Worm (Caenorhabditis elegans) whole organism, young adult: ENCODE measurements around the gene T06E6.15.

Experiments used
- B0035.1 ChIP-seq: sonication (generic microtip); optimal IDR thresholded peaks from 2 replicates; lab custom pipeline; 2016; ENCODE audit warnings: missing genetic modification characterization, mild to moderate bottlenecking, missing compliant biosample characterization, missing genotype, missing genetic modification reagents
- B0261.1 ChIP-seq: sonication (generic microtip); optimal IDR thresholded peaks from 2 replicates; lab custom pipeline; 2016; ENCODE audit warnings: mild to moderate bottlenecking, missing genetic modification characterization, moderate library complexity, missing compliant biosample characterization
- F23B12.7 ChIP-seq: sonication (generic microtip); optimal IDR thresholded peaks from 2 replicates; lab custom pipeline; 2017; ENCODE audit warnings: missing genetic modification characterization, mild to moderate bottlenecking, missing compliant biosample characterization, antibody characterized with exemption, moderate library complexity; ENCODE audit not compliant: insufficient read depth
- F39B2.1 ChIP-seq: fragments of 200-800 bp; sonication (Bioruptor generic); IDR thresholded peaks from 2 replicates; pipeline ENCODE4 v1.3.6; 2022; ENCODE audit warnings: missing genetic modification reagents, missing genetic modification characterization, missing compliant biosample characterization
- F57A8.1 ChIP-seq: fragments of 200-800 bp; sonication (Bioruptor generic); optimal IDR thresholded peaks from 2 replicates; lab custom pipeline; 2018; ENCODE audit warnings: mild to moderate bottlenecking, missing genetic modification characterization, moderate library complexity, missing compliant biosample characterization
- K12H6.12 ChIP-seq: fragments of 200-800 bp; sonication (Bioruptor generic); optimal IDR thresholded peaks from 2 replicates; lab custom pipeline; 2018; ENCODE audit warnings: mild to moderate bottlenecking, missing genetic modification characterization, missing compliant biosample characterization
- aptf-2 ChIP-seq: fragments of 200-800 bp; sonication (Bioruptor generic); conservative IDR thresholded peaks from 2 replicates; pipeline ENCODE4 v1.3.6; 2022; ENCODE audit warnings: missing genetic modification reagents, missing genetic modification characterization, missing compliant biosample characterization
- attf-5 ChIP-seq: fragments of 200-800 bp; sonication (Bioruptor generic); optimal IDR thresholded peaks from 2 replicates; lab custom pipeline; 2018; ENCODE audit warnings: mild to moderate bottlenecking, missing genetic modification characterization, missing compliant biosample characterization
- attf-6 ChIP-seq: fragments of 200-800 bp; sonication (Bioruptor generic); IDR thresholded peaks from 2 replicates; pipeline ENCODE4 v1.3.6; 2022; ENCODE audit warnings: missing genetic modification reagents, missing genetic modification characterization, missing compliant biosample characterization
- ceh-58 ChIP-seq: fragments of 200-800 bp; sonication (Bioruptor generic); IDR thresholded peaks from 2 replicates; pipeline ENCODE4 v1.3.6; 2022; ENCODE audit warnings: missing genetic modification characterization, missing compliant biosample characterization
- ceh-79 ChIP-seq: sonication (generic microtip); optimal IDR thresholded peaks from 2 replicates; lab custom pipeline; 2017; ENCODE audit warnings: mild to moderate bottlenecking, missing genetic modification characterization, missing compliant biosample characterization
- dpff-1 ChIP-seq: sonication (generic microtip); optimal IDR thresholded peaks from 2 replicates; lab custom pipeline; 2017; ENCODE audit warnings: mild to moderate bottlenecking, missing genetic modification characterization, missing compliant biosample characterization
- dpl-1 ChIP-seq: fragments of 150-350 bp; optimal IDR thresholded peaks from 2 replicates; lab custom pipeline; 2014; ENCODE audit warnings: missing biosample characterization, missing genetic modification reagents, missing genetic modification characterization
- egl-18 ChIP-seq: fragments of 200-800 bp; sonication (Bioruptor generic); IDR thresholded peaks from 2 replicates; pipeline ENCODE4 v1.3.6; 2022; ENCODE audit warnings: missing genetic modification reagents, missing genetic modification characterization, missing compliant biosample characterization
- egrh-3 ChIP-seq: fragments of 200-800 bp; sonication (Bioruptor generic); IDR thresholded peaks from 2 replicates; pipeline ENCODE4 v1.3.6; 2022; ENCODE audit warnings: missing genetic modification reagents, missing genetic modification characterization, missing compliant biosample characterization
- fkh-3 ChIP-seq: sonication (generic microtip); optimal IDR thresholded peaks from 2 replicates; lab custom pipeline; 2016; ENCODE audit warnings: mild to moderate bottlenecking, missing genetic modification characterization, missing compliant biosample characterization
- hmg-1.2 ChIP-seq: fragments of 200-800 bp; sonication (Bioruptor generic); IDR thresholded peaks from 2 replicates; pipeline ENCODE4 v1.3.6; 2022; ENCODE audit warnings: missing genetic modification reagents, missing genetic modification characterization, missing compliant biosample characterization
- hsf-1 ChIP-seq: fragments of 200-800 bp; sonication (Bioruptor generic); IDR thresholded peaks from 2 replicates; pipeline ENCODE4 v1.3.6; 2022; ENCODE audit warnings: missing genetic modification reagents, missing genetic modification characterization, missing compliant biosample characterization
- let-607 ChIP-seq, 2 experiments: fragments of 200-800 bp in 1 of 2; sonication (Bioruptor generic) in 1 of 2; sonication (generic microtip) in 1 of 2; optimal IDR thresholded peaks; 2 replicates each; lab custom pipeline; 2016 to 2018; ENCODE audit warnings: mild to moderate bottlenecking in 2 of 2, missing compliant biosample characterization in 2 of 2, missing genetic modification characterization in 2 of 2, moderate library complexity in 2 of 2, missing genotype in 1 of 2
- lin-54 ChIP-seq: fragments of 200-800 bp; sonication (Bioruptor generic); optimal IDR thresholded peaks from 2 replicates; lab custom pipeline; 2018; ENCODE audit warnings: mild to moderate bottlenecking, missing genetic modification characterization, missing compliant biosample characterization
- lir-1 ChIP-seq: fragments of 200-800 bp; sonication (Bioruptor generic); conservative IDR thresholded peaks from 2 replicates; pipeline ENCODE4 v1.3.6; 2022; ENCODE audit warnings: missing genetic modification reagents, missing genetic modification characterization, missing compliant biosample characterization
- madf-6 ChIP-seq: fragments of 200-800 bp; sonication (Bioruptor generic); IDR thresholded peaks from 2 replicates; pipeline ENCODE4 v1.3.6; 2022; ENCODE audit warnings: missing genetic modification reagents, missing genetic modification characterization, missing compliant biosample characterization
- mcd-1 ChIP-seq: fragments of 200-800 bp; sonication (Bioruptor generic); IDR thresholded peaks from 2 replicates; pipeline ENCODE4 v1.3.6; 2022; ENCODE audit warnings: missing genetic modification reagents, missing genetic modification characterization, missing compliant biosample characterization
- mes-4 ChIP-seq: sonication (generic microtip); optimal IDR thresholded peaks from 2 replicates; lab custom pipeline; 2016; ENCODE audit warnings: missing genotype, missing genetic modification characterization, missing compliant biosample characterization
- nfya-1 ChIP-seq: sonication (generic microtip); optimal IDR thresholded peaks from 2 replicates; lab custom pipeline; 2017; ENCODE audit warnings: antibody characterized with exemption, missing compliant biosample characterization, missing genetic modification characterization, borderline replicate concordance; ENCODE audit not compliant: insufficient read depth
- nhr-80 ChIP-seq: sonication (generic microtip); optimal IDR thresholded peaks from 2 replicates; lab custom pipeline; 2016; ENCODE audit warnings: missing genetic modification characterization, missing compliant biosample characterization
- rcor-1 ChIP-seq: fragments of 200-800 bp; sonication (Bioruptor generic); IDR thresholded peaks from 2 replicates; pipeline ENCODE4 v1.3.6; 2022; ENCODE audit warnings: missing genetic modification reagents, missing genetic modification characterization, missing compliant biosample characterization
- rec-8 ChIP-seq, 2 experiments: sonication (generic microtip); optimal IDR thresholded peaks; 2 replicates each; lab custom pipeline; 2016; ENCODE audit warnings: mild to moderate bottlenecking in 2 of 2, missing genetic modification characterization in 2 of 2, missing genetic modification reagents in 2 of 2, missing genotype in 2 of 2, missing biosample characterization in 1 of 2, missing compliant biosample characterization in 1 of 2, moderate library complexity in 1 of 2
- somi-1 ChIP-seq: fragments of 200-800 bp; sonication (Bioruptor generic); optimal IDR thresholded peaks from 2 replicates; lab custom pipeline; 2018; ENCODE audit warnings: mild to moderate bottlenecking, missing genetic modification characterization, missing compliant biosample characterization
- tbp1 ChIP-seq: fragments of 200-800 bp; sonication (Bioruptor generic); optimal IDR thresholded peaks from 2 replicates; lab custom pipeline; 2018; ENCODE audit warnings: mild to moderate bottlenecking, missing genetic modification characterization, missing compliant biosample characterization
- unc-130 ChIP-seq: sonication (generic microtip); optimal IDR thresholded peaks from 2 replicates; lab custom pipeline; 2016; ENCODE audit warnings: missing genetic modification reagents, missing genetic modification characterization, missing compliant biosample characterization
- ztf-25 ChIP-seq: fragments of 200-800 bp; sonication (Bioruptor generic); IDR thresholded peaks from 2 replicates; pipeline ENCODE4 v1.3.6; 2022; ENCODE audit warnings: missing genetic modification reagents, missing genetic modification characterization, missing compliant biosample characterization
- ztf-28 ChIP-seq: fragments of 200-800 bp; sonication (Bioruptor generic); IDR thresholded peaks from 2 replicates; pipeline ENCODE4 v1.3.6; 2022; ENCODE audit warnings: missing genetic modification reagents, missing genetic modification characterization, missing compliant biosample characterization
- ztf-6 ChIP-seq: fragments of 200-800 bp; sonication (Bioruptor generic); IDR thresholded peaks from 2 replicates; pipeline ENCODE4 v1.3.6; 2022; ENCODE audit warnings: missing genetic modification reagents, missing genetic modification characterization, missing compliant biosample characterization

The T06E6.15 gene

DNA sequence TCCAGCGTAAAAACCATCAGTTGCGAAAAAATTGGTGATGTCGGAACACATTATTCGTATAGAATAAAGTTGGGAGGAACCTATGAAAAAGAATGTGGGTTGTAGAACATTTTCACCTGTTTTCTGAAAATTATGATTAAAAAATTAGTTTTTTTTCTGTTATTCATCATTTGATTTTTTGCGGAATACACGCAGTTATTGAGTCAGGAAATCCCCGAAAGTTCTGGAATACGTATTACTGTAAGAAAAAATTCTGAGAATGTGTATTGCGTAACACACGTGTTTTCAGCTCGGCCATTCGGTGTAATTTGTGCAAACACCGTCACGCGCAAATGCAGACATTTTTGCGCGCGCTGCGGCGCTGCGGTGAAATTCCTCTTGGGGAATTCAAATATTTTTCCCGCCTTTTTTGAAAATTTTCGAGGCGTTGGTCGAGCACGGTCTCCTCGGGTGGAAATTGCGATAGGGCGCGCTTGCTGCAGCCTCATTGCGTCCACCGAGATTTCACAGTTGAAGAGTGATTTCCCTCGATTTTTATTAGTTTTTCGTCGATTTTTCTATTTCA, 10.7 kb downstream of the T06E6.15 start, which contains the start of gene srh-170 (continued):
- TF ChIP-seq F23B12.7 (tag; lab: Kevin White, UChicago): no peak
- no peak for TF ChIP-seq nfya-1 (tag; lab: Kevin White, UChicago)
- TF ChIP-seq somi-1 (GFP tag; lab: Kevin White, UChicago): no peak
- TF ChIP-seq B0261.1 (tag; lab: Kevin White, UChicago): no peak
- TF ChIP-seq lin-54 (GFP tag; lab: Kevin White, UChicago): peak; percentile 12
- TF ChIP-seq ztf-6: no peak
- TF ChIP-seq lir-1 (GFP tag; lab: Robert Waterston, UW): no peak
- TF ChIP-seq madf-6: peak; percentile 57
- no peak for TF ChIP-seq let-607 (tag; optimal IDR thresholded peaks at IDR 0.05; lab: Kevin White, UChicago)
- peak; percentile 74 for TF ChIP-seq mcd-1
- TF ChIP-seq B0035.1 (tag; lab: Kevin White, UChicago): no peak
- TF ChIP-seq mes-4 (tag; lab: Kevin White, UChicago): no peak
- 0 out of 2 replicates have a peak, but pooled peaks have one; percentile 30 for TF ChIP-seq hsf-1 (GFP tag; lab: Robert Waterston, UW)
- 0 out of 2 replicates have a peak, but pooled peaks have one; percentile 30 for TF ChIP-seq ztf-28 (GFP tag; lab: Robert Waterston, UW)
- no peak for TF ChIP-seq F39B2.1 (GFP tag; lab: Robert Waterston, UW)
- TF ChIP-seq attf-5: no peak
- TF ChIP-seq aptf-2 (GFP tag; lab: Robert Waterston, UW): 0 out of 2 replicates have a peak, but pooled peaks have one; percentile 33
- TF ChIP-seq ceh-58 (GFP tag; lab: Robert Waterston, UW): no peak
- TF ChIP-seq unc-130 (GFP tag; lab: Kevin White, UChicago): no peak
- TF ChIP-seq dpl-1 (GFP tag; lab: Kevin White, UChicago): no peak
- no peak for TF ChIP-seq hmg-1.2 (GFP tag; lab: Robert Waterston, UW)

DNA sequence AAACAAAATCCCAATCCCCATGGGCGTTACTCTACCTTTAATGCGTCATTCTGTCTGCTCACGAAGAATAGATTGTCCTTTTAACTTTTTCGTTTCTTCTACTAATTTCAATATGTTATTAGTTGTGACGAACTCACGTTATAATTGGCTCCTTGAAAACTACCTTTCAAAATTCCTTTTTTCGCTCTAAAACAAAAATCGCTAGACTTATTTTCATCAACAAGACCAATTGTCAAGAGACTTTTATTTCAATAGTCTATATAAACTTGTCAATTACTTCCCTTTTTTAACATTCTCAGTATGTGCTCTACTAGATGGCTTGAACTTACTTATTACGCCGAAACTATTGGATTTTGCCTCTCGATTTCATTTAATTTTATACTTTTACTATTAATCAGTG, 14.9 kb downstream of the T06E6.15 start, which contains the start of gene str-102:
Gene str-102 (plus strand): TSS at position 301 of the 400 bp plus-strand sequence.
- TF ChIP-seq fkh-3 (tag; lab: Kevin White, UChicago): no peak
- no peak for TF ChIP-seq K12H6.12 (tag; lab: Kevin White, UChicago)
- no peak for TF ChIP-seq attf-6 (GFP tag; lab: Robert Waterston, UW)
- no peak for TF ChIP-seq egrh-3 (GFP tag; lab: Robert Waterston, UW)
- TF ChIP-seq ceh-58 (GFP tag; lab: Robert Waterston, UW): no peak
- TF ChIP-seq dpff-1 (tag; lab: Kevin White, UChicago): no peak
- no peak for TF ChIP-seq F57A8.1 (GFP tag; lab: Kevin White, UChicago)
- TF ChIP-seq ceh-79: no peak
- no peak for TF ChIP-seq egl-18
- TF ChIP-seq ztf-25 (GFP tag; lab: Robert Waterston, UW): no peak
- no peak for TF ChIP-seq tbp1 (GFP tag; lab: Kevin White, UChicago)
- TF ChIP-seq B0035.1 (tag; lab: Kevin White, UChicago): no peak

DNA sequence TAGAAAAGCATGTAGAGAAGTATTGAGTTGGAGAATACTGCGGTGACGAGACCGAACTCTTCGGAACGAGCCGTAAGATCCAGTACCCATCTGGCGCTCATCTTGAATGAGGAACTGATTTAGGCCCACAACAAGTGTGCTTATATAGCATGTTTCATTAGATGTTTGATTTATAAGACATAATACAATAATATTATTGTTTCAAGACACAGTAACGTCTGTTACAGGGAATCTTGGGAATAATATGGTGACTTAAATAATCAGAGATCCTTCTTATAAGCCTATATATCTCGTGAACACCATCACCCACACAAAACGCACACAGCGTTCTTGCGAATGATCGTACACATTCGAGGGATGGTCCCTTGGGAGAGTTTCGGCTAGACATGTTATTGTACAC, 15.9 kb downstream of the T06E6.15 start, which contains the start of gene str-88:
Gene str-88 (minus strand): TSS at position 101 of the 400 bp plus-strand sequence.
- TF ChIP-seq egl-18: no peak
- no peak for TF ChIP-seq rcor-1 (GFP tag; lab: Robert Waterston, UW)

DNA sequence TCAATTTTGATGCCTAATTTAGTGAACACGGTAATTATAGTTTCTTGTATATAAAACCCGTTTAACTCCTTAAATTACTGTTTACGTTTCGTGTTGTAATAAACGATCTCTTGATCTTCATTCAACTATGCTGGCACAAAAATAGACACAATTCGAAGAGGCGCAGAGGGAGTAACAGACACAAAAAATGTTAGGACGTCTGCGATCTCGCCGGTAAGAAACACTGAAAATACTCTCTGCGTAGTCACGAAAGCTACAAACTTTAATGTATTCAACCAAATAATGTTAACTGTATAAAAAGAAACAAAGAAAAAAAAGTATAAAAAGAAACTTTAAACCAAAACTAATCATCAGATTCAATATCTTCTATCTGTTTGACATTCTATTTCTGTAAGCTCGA, 18.7 kb downstream of the T06E6.15 start, which contains the start of gene dhs-23:
Gene dhs-23 (plus strand): TSS at position 363 of the 400 bp plus-strand sequence.
- TF ChIP-seq nhr-80 (peak; percentile 11), rec-8 (tag; optimal IDR thresholded peaks at IDR 0.05; lab: Kevin White, UChicago) (no peak)
